Worm (Caenorhabditis elegans): ENCODE data around the gene fbxa-14.

fbxa-14 gene

ce11 chrIII:1284584-1285046 lies 39.8 kb downstream of the fbxa-14 start, which contains the start of gene fbxa-37:
fbxa-37 (plus strand) TSS chrIII:1284996.
- TF ChIP-seq nhr-76 (tag; optimal IDR thresholded peaks at IDR 0.05) (no peak), sem-2 (GFP tag; optimal IDR thresholded peaks at IDR 0.05) (no peak), ceh-39 (tag; optimal IDR thresholded peaks at IDR 0.05) (no peak), pha-4 (tag; optimal IDR thresholded peaks at IDR 0.05) (no peak), elt-1 (tag; optimal IDR thresholded peaks at IDR 0.05; ENCODE audit: borderline replicate concordance, insufficient read depth) (no peak), sptf-1 (tag; optimal IDR thresholded peaks at IDR 0.05) (no peak), ceh-43 (GFP tag; optimal IDR thresholded peaks at IDR 0.05) (no peak), lin-32 (GFP tag; optimal IDR thresholded peaks at IDR 0.05) (no peak), nhr-28 (tag; optimal IDR thresholded peaks at IDR 0.05) (no peak), blmp-1 (tag; optimal IDR thresholded peaks at IDR 0.05) (no peak), lsy-2 (tag; optimal IDR thresholded peaks at IDR 0.05) (no peak), tbx-8 (GFP tag; optimal IDR thresholded peaks at IDR 0.05) (no peak), unc-62 (GFP tag; optimal IDR thresholded peaks at IDR 0.05) (no peak), unc-39 (tag; optimal IDR thresholded peaks at IDR 0.05) (no peak), ceh-83 (GFP tag; optimal IDR thresholded peaks at IDR 0.05) (no peak), hlh-1 (tag; optimal IDR thresholded peaks at IDR 0.05) (no peak), nhr-237 (tag; optimal IDR thresholded peaks at IDR 0.05) (no peak), mep-1 (tag; optimal IDR thresholded peaks at IDR 0.05) (no peak), ham-2 (GFP tag; optimal IDR thresholded peaks at IDR 0.05) (no peak)

- TF ChIP-seq lsy-2 (tag; optimal IDR thresholded peaks at IDR 0.05) = no peak
- no peak for TF ChIP-seq tbx-8 (GFP tag; optimal IDR thresholded peaks at IDR 0.05)
Observed at ce11 chrIII:1279197-1279596, 45.2 kb downstream of the fbxa-14 start.

ce11 chrIII:1275513-1275912 lies 48.9 kb downstream of the fbxa-14 start, which contains the start of gene fbxa-30:
fbxa-30 (minus strand) TSS chrIII:1275613.
- TF ChIP-seq snpc-4 (tag; optimal IDR thresholded peaks at IDR 0.05) (no peak), tbx-8 (GFP tag; optimal IDR thresholded peaks at IDR 0.05) (no peak), nhr-2 (tag; optimal IDR thresholded peaks at IDR 0.05) (no peak), mep-1 (tag; optimal IDR thresholded peaks at IDR 0.05) (no peak), drap-1 (GFP tag; optimal IDR thresholded peaks at IDR 0.05) (no peak), nhr-28 (tag; optimal IDR thresholded peaks at IDR 0.05) (no peak), lin-13 (tag; optimal IDR thresholded peaks at IDR 0.05) (no peak), unc-39 (tag; optimal IDR thresholded peaks at IDR 0.05) (no peak), ztf-11 (tag; optimal IDR thresholded peaks at IDR 0.05) (no peak), lin-32 (GFP tag; optimal IDR thresholded peaks at IDR 0.05) (no peak), ham-2 (GFP tag; optimal IDR thresholded peaks at IDR 0.05) (no peak), sptf-1 (tag; optimal IDR thresholded peaks at IDR 0.05) (no peak), flh-1 (GFP tag; optimal IDR thresholded peaks at IDR 0.05) (no peak), mls-2 (tag; optimal IDR thresholded peaks at IDR 0.05) (no peak), M03D4.4 (tag; optimal IDR thresholded peaks at IDR 0.05) (no peak), nhr-12 (tag; optimal IDR thresholded peaks at IDR 0.05) (no peak), mab-5 (tag; optimal IDR thresholded peaks at IDR 0.05) (no peak), ceh-39 (tag; optimal IDR thresholded peaks at IDR 0.05) (no peak)

- TF ChIP-seq bed-3 (GFP tag; optimal IDR thresholded peaks at IDR 0.05) (no peak), sem-2 (GFP tag; optimal IDR thresholded peaks at IDR 0.05) (no peak), ceh-83 (GFP tag; optimal IDR thresholded peaks at IDR 0.05) (no peak), ceh-39 (tag; optimal IDR thresholded peaks at IDR 0.05) (no peak), hlh-1 (tag; optimal IDR thresholded peaks at IDR 0.05) (no peak), nhr-2 (tag; optimal IDR thresholded peaks at IDR 0.05) (no peak), lin-32 (GFP tag; optimal IDR thresholded peaks at IDR 0.05) (no peak), nhr-237 (tag; optimal IDR thresholded peaks at IDR 0.05) (no peak), nhr-28 (tag; optimal IDR thresholded peaks at IDR 0.05) (no peak), pha-4 (tag; optimal IDR thresholded peaks at IDR 0.05) (no peak), zip-8 (tag; optimal IDR thresholded peaks at IDR 0.05) (no peak), blmp-1 (tag; optimal IDR thresholded peaks at IDR 0.05) (no peak), mab-5 (tag; optimal IDR thresholded peaks at IDR 0.05) (no peak), nhr-76 (tag; optimal IDR thresholded peaks at IDR 0.05) (no peak), lin-13 (tag; optimal IDR thresholded peaks at IDR 0.05) (no peak)
Observed at ce11 chrIII:1273655-1274328, 50.6 kb downstream of the fbxa-14 start, which contains the start of gene fbxa-29. fbxa-29 (minus strand) TSS chrIII:1273705.

Data from whole organism, mixed stage, embryonic.